Fruit fly (Drosophila melanogaster) whole organism, embryonic: Measurements from ENCODE around the gene Nckx30C.

ENCODE experiments used
- ATbp ChIP-seq: fragments of 200-800 bp; sonication (Bioruptor generic); optimal IDR thresholded peaks from 2 replicates; lab custom pipeline; 2017; ENCODE audit warnings: missing biosample characterization, mild to moderate bottlenecking, missing genetic modification characterization, missing genetic modification reagents
- Atf3 ChIP-seq: fragments of 200-800 bp; sonication (Bioruptor generic); optimal IDR thresholded peaks from 3 replicates; lab custom pipeline; 2016; ENCODE audit warnings: missing biosample characterization, missing genetic modification characterization
- CG10267 ChIP-seq: fragments of 200-800 bp; sonication (Bioruptor generic); optimal IDR thresholded peaks from 2 replicates; lab custom pipeline; 2018; ENCODE audit warnings: missing biosample characterization, mild to moderate bottlenecking, missing genetic modification characterization, moderate library complexity
- CG12155 ChIP-seq: fragments of 200-800 bp; sonication (Bioruptor generic); optimal IDR thresholded peaks from 3 replicates; lab custom pipeline; 2016; ENCODE audit warnings: missing biosample characterization, missing genetic modification characterization
- CG12391 ChIP-seq: fragments of 200-800 bp; sonication (Bioruptor generic); optimal IDR thresholded peaks from 3 replicates; lab custom pipeline; 2018; ENCODE audit warnings: missing biosample characterization, mild to moderate bottlenecking, missing genetic modification characterization, moderate library complexity
- CG12659 ChIP-seq: fragments of 200-800 bp; sonication (Bioruptor generic); optimal IDR thresholded peaks from 3 replicates; lab custom pipeline; 2017; ENCODE audit warnings: mild to moderate bottlenecking, missing biosample characterization, missing genetic modification reagents, missing genetic modification characterization
- CG13296 ChIP-seq: fragments of 200-800 bp; sonication (Bioruptor generic); optimal IDR thresholded peaks from 3 replicates; lab custom pipeline; 2018; ENCODE audit warnings: missing biosample characterization, mild to moderate bottlenecking, missing genetic modification characterization
- CG15696 ChIP-seq: fragments of 200-800 bp; sonication (Bioruptor generic); optimal IDR thresholded peaks from 2 replicates; lab custom pipeline; 2019; ENCODE audit warnings: missing biosample characterization, mild to moderate bottlenecking, missing genetic modification characterization, moderate library complexity
- CG1647 ChIP-seq: fragments of 200-800 bp; sonication (Bioruptor generic); optimal IDR thresholded peaks from 3 replicates; lab custom pipeline; 2016; ENCODE audit warnings: missing biosample characterization, missing genetic modification characterization
- CG17328 ChIP-seq: fragments of 200-800 bp; sonication (Bioruptor generic); IDR thresholded peaks from 2 replicates; pipeline ENCODE4 v1.3.6; 2022; ENCODE audit warnings: missing biosample characterization, missing genetic modification characterization
- CG1832 ChIP-seq: fragments of 200-800 bp; sonication (Bioruptor generic); optimal IDR thresholded peaks from 2 replicates; lab custom pipeline; 2017; ENCODE audit warnings: missing biosample characterization, mild to moderate bottlenecking, missing genetic modification characterization, inconsistent platforms
- CG18764 ChIP-seq: fragments of 200-800 bp; sonication (Bioruptor generic); optimal IDR thresholded peaks from 3 replicates; lab custom pipeline; 2016; ENCODE audit warnings: missing biosample characterization, missing genetic modification characterization
- CG2202 ChIP-seq: fragments of 200-800 bp; sonication (Bioruptor generic); optimal IDR thresholded peaks from 2 replicates; lab custom pipeline; 2018; ENCODE audit warnings: missing biosample characterization, mild to moderate bottlenecking, missing genetic modification characterization
- CG2678 ChIP-seq: fragments of 200-800 bp; sonication (Bioruptor generic); optimal IDR thresholded peaks from 3 replicates; lab custom pipeline; 2019; ENCODE audit warnings: missing biosample characterization, mild to moderate bottlenecking, missing genetic modification characterization, moderate library complexity
- CG31365 ChIP-seq: fragments of 200-800 bp; sonication (Bioruptor generic); optimal IDR thresholded peaks from 2 replicates; lab custom pipeline; 2018; ENCODE audit warnings: missing biosample characterization, mild to moderate bottlenecking, missing genetic modification characterization
- CG3281 ChIP-seq: fragments of 200-800 bp; sonication (Bioruptor generic); optimal IDR thresholded peaks from 3 replicates; lab custom pipeline; 2017; ENCODE audit warnings: missing biosample characterization, mild to moderate bottlenecking, missing genetic modification characterization
- CG3726 ChIP-seq: fragments of 200-800 bp; sonication (Bioruptor generic); IDR thresholded peaks from 3 replicates; pipeline ENCODE4, ENCODE4 v1.3.6; 2022; ENCODE audit warnings: missing biosample characterization, missing genetic modification characterization
- CG4404 ChIP-seq: fragments of 200-800 bp; sonication (Bioruptor generic); IDR thresholded peaks from 2 replicates; pipeline ENCODE4 v1.3.6; 2022; ENCODE audit warnings: missing biosample characterization, missing genetic modification characterization
- CG4854 ChIP-seq: fragments of 200-800 bp; sonication (Bioruptor generic); optimal IDR thresholded peaks from 2 replicates; lab custom pipeline; 2016; ENCODE audit warnings: missing biosample characterization, missing genetic modification characterization, inconsistent platforms
- CG6175 ChIP-seq: fragments of 200-800 bp; sonication (Bioruptor generic); IDR thresholded peaks from 3 replicates; pipeline ENCODE4 v1.3.6; 2022; ENCODE audit warnings: missing biosample characterization, missing genetic modification characterization
- CG6254 ChIP-seq: fragments of 200-800 bp; sonication (Bioruptor generic); optimal IDR thresholded peaks from 3 replicates; lab custom pipeline; 2017; ENCODE audit warnings: mild to moderate bottlenecking, missing biosample characterization, missing genetic modification reagents, missing genetic modification characterization
- CTCF ChIP-seq: fragments of 200-800 bp; sonication (Bioruptor generic); optimal IDR thresholded peaks from 2 replicates; lab custom pipeline; 2017; ENCODE audit warnings: missing biosample characterization, mild to moderate bottlenecking, missing genetic modification characterization, moderate library complexity
- CoRest ChIP-seq: fragments of 200-800 bp; sonication (Bioruptor generic); optimal IDR thresholded peaks from 3 replicates; lab custom pipeline; 2018; ENCODE audit warnings: missing biosample characterization, mild to moderate bottlenecking, missing genetic modification characterization, moderate library complexity
- Dek ChIP-seq: fragments of 200-800 bp; sonication (Bioruptor generic); optimal IDR thresholded peaks from 3 replicates; lab custom pipeline; 2019; ENCODE audit warnings: missing biosample characterization, mild to moderate bottlenecking, missing genetic modification characterization, moderate library complexity
- Ets97D ChIP-seq: fragments of 200-800 bp; sonication (Bioruptor generic); optimal IDR thresholded peaks from 3 replicates; lab custom pipeline; 2016; ENCODE audit warnings: missing biosample characterization, missing genetic modification characterization
- H15 ChIP-seq: fragments of 200-800 bp; sonication (Bioruptor generic); IDR thresholded peaks from 3 replicates; pipeline ENCODE4 v1.3.6; 2022; ENCODE audit warnings: missing biosample characterization, missing genetic modification characterization
- Hand ChIP-seq: fragments of 200-800 bp; sonication (Bioruptor generic); optimal IDR thresholded peaks from 2 replicates; lab custom pipeline; 2017; ENCODE audit warnings: mild to moderate bottlenecking, missing biosample characterization, missing genetic modification reagents, missing genetic modification characterization
- Hsf ChIP-seq: fragments of 200-800 bp; sonication (Bioruptor generic); optimal IDR thresholded peaks from 3 replicates; lab custom pipeline; 2016; ENCODE audit warnings: missing biosample characterization, missing genetic modification characterization
- Lim3 ChIP-seq: fragments of 200-800 bp; sonication (Bioruptor generic); IDR thresholded peaks from 2 replicates; pipeline ENCODE4 v1.3.6; 2022; ENCODE audit warnings: missing biosample characterization, missing genetic modification characterization
- Ravus ChIP-seq: fragments of 200-800 bp; sonication (Bioruptor generic); IDR thresholded peaks from 2 replicates; pipeline ENCODE4 v1.3.6; 2022; ENCODE audit warnings: missing biosample characterization, missing genetic modification characterization
- Xrp1 ChIP-seq: fragments of 200-800 bp; sonication (Bioruptor generic); IDR thresholded peaks from 2 replicates; pipeline ENCODE4 v1.3.6; 2022; ENCODE audit warnings: missing biosample characterization, missing genetic modification characterization
- caup ChIP-seq: fragments of 200-800 bp; sonication (Bioruptor generic); optimal IDR thresholded peaks from 3 replicates; lab custom pipeline; 2017; ENCODE audit warnings: missing biosample characterization, mild to moderate bottlenecking, missing genetic modification characterization, moderate library complexity; ENCODE audit not compliant: severe bottlenecking
- ci ChIP-seq: fragments of 200-800 bp; sonication (Bioruptor generic); IDR thresholded peaks from 3 replicates; pipeline ENCODE4 v1.3.6; 2022; ENCODE audit warnings: missing biosample characterization, missing genetic modification characterization
- crc ChIP-seq: fragments of 200-800 bp; sonication (Bioruptor generic); optimal IDR thresholded peaks from 2 replicates; lab custom pipeline; 2016; ENCODE audit warnings: missing biosample characterization, missing genetic modification characterization
- cwo ChIP-seq: fragments of 200-800 bp; sonication (Bioruptor generic); optimal IDR thresholded peaks from 3 replicates; lab custom pipeline; 2017; ENCODE audit warnings: missing biosample characterization, missing genetic modification characterization, mild to moderate bottlenecking, moderate library complexity, missing genetic modification reagents
- fd3F ChIP-seq: fragments of 200-800 bp; sonication (Bioruptor generic); optimal IDR thresholded peaks from 2 replicates; lab custom pipeline; 2018; ENCODE audit warnings: missing biosample characterization, mild to moderate bottlenecking, missing genetic modification characterization, moderate library complexity
- fd96Cb ChIP-seq: fragments of 200-800 bp; sonication (Bioruptor generic); optimal IDR thresholded peaks from 2 replicates; lab custom pipeline; 2018; ENCODE audit warnings: missing biosample characterization, mild to moderate bottlenecking, missing genetic modification characterization, moderate library complexity
- gem ChIP-seq: fragments of 200-800 bp; sonication (Bioruptor generic); optimal IDR thresholded peaks from 2 replicates; lab custom pipeline; 2019; ENCODE audit warnings: missing biosample characterization, mild to moderate bottlenecking, missing genetic modification characterization, moderate library complexity
- gfzf ChIP-seq: fragments of 200-800 bp; sonication (Bioruptor generic); optimal IDR thresholded peaks from 2 replicates; lab custom pipeline; 2016; ENCODE audit warnings: missing biosample characterization, mild to moderate bottlenecking, missing genetic modification characterization, moderate library complexity
- h ChIP-seq: fragments of >200 bp; optimal IDR thresholded peaks from 2 replicates; lab custom pipeline; 2017
- inv ChIP-seq: fragments of 200-800 bp; sonication (Bioruptor generic); IDR thresholded peaks from 2 replicates; pipeline ENCODE4 v1.3.6; 2022; ENCODE audit warnings: missing biosample characterization, missing genetic modification characterization; ENCODE audit not compliant: partially characterized antibody
- lilli ChIP-seq: fragments of 200-800 bp; sonication (Bioruptor generic); optimal IDR thresholded peaks from 3 replicates; lab custom pipeline; 2016; ENCODE audit warnings: missing biosample characterization, missing genetic modification characterization
- otp ChIP-seq: fragments of 200-800 bp; sonication (Bioruptor generic); IDR thresholded peaks from 3 replicates; pipeline ENCODE4, ENCODE4 v1.3.6; 2022; ENCODE audit warnings: missing biosample characterization, missing genetic modification characterization
- pho ChIP-seq: fragments of 200-800 bp; sonication (Bioruptor generic); optimal IDR thresholded peaks from 2 replicates; lab custom pipeline; 2016; ENCODE audit warnings: missing biosample characterization, missing genetic modification characterization
- pros ChIP-seq: fragments of 200-800 bp; sonication (Bioruptor generic); optimal IDR thresholded peaks from 3 replicates; lab custom pipeline; 2019; ENCODE audit warnings: missing biosample characterization, mild to moderate bottlenecking, missing genetic modification characterization, moderate library complexity
- run ChIP-seq: fragments of 200-800 bp; sonication (Bioruptor generic); optimal IDR thresholded peaks from 3 replicates; lab custom pipeline; 2018; ENCODE audit warnings: missing biosample characterization, mild to moderate bottlenecking, missing genetic modification characterization
- scrt ChIP-seq: fragments of 200-800 bp; sonication (Bioruptor generic); optimal IDR thresholded peaks from 2 replicates; lab custom pipeline; 2018; ENCODE audit warnings: missing biosample characterization, mild to moderate bottlenecking, missing genetic modification characterization, moderate library complexity
- sob ChIP-seq: fragments of 200-800 bp; sonication (Bioruptor generic); IDR thresholded peaks from 2 replicates; pipeline ENCODE4 v1.3.6; 2022; ENCODE audit warnings: missing biosample characterization, missing genetic modification characterization
- unc-4 ChIP-seq: fragments of 200-800 bp; sonication (Bioruptor generic); IDR thresholded peaks from 2 replicates; pipeline ENCODE4 v1.3.6; 2022; ENCODE audit warnings: missing biosample characterization, missing genetic modification characterization; ENCODE audit not compliant: partially characterized antibody

Nckx30C gene

DNA sequence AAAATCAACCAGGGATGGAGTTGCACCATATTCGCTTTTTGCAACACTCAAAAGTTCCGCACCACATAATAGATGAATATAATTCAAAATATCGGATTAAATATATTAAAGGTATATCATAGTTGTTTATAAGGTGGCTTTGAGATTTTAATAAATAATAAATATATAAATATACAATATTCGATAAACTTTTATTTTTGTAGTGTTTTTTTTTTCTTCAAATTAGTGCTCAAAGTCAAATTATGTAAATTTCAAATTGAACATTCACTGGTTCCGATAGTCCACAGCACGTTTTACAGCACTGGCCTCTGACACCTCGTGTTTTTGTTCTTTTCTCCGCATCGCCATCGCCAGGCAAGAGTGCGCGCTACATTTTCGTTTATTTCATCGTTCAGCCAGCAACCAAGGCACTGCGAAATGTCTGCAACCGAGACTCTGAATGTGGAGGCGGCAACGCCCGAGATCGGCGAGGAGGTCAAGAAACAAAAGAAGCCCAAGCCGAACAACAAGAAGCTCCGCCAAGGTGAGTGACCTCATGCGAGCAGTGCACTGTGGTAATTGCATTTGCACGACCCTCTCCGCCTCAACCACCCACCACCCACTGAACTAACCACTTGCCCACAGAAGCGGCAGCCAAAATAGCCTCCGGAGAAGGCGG lies 17.0 kb upstream of the Nckx30C start, which contains the start of the genes Taf11 and und (continued):
- TF ChIP-seq CG3281 (GFP tag; lab: Kevin White, UChicago) (peak; percentile 60), pros (GFP tag; lab: Kevin White, UChicago) (no peak), CG13296 (GFP tag; lab: Kevin White, UChicago) (peak; percentile 42), H15 (GFP tag; lab: Robert Waterston, UW) (no peak), CG31365 (tag; lab: Kevin White, UChicago) (no peak), CG2678 (peak; percentile 71), Hsf (GFP tag; lab: Kevin White, UChicago) (no peak), run (no peak), Hand (GFP tag; lab: Kevin White, UChicago) (no peak), inv (peak; percentile 77), lilli (GFP tag; lab: Kevin White, UChicago) (peak; percentile 23), Xrp1 (GFP tag; lab: Robert Waterston, UW) (peak; percentile 28; the same call in 1 of the 2 replicates), CG12155 (GFP tag; lab: Kevin White, UChicago) (peak; percentile 42), sob (peak; percentile 42; the same call in 1 of the 2 replicates), caup (GFP tag; lab: Kevin White, UChicago) (peak; percentile 13), gfzf (GFP tag; lab: Kevin White, UChicago) (no peak), CG10267 (peak; percentile 94), CG12391 (tag; lab: Kevin White, UChicago) (peak; percentile 52), h (no peak), cwo (GFP tag; lab: Kevin White, UChicago) (no peak), CG3726 (GFP tag; lab: Robert Waterston, UW) (no peak), CG6254 (GFP tag; lab: Kevin White, UChicago) (no peak), CoRest (tag; lab: Kevin White, UChicago) (peak; percentile 65)

dm6 chr2L:9758856-9759255 lies 12.6 kb upstream of the Nckx30C start:
- TF ChIP-seq Dek (tag; lab: Kevin White, UChicago) = peak; percentile 54
- no peak for TF ChIP-seq Lim3 (GFP tag; lab: Robert Waterston, UW)
- TF ChIP-seq CG17328 (GFP tag; lab: Robert Waterston, UW) = peak; percentile 23; the same call in 1 of the 2 replicates
- TF ChIP-seq CG1647 (GFP tag; lab: Kevin White, UChicago) = peak; percentile 53
- peak; percentile 95 for TF ChIP-seq unc-4 (GFP tag; lab: Robert Waterston, UW)
- no peak for TF ChIP-seq CG2202 (tag; lab: Kevin White, UChicago)
- TF ChIP-seq Ets97D = peak; percentile 53
- TF ChIP-seq fd96Cb (tag; lab: Kevin White, UChicago) = no peak
- TF ChIP-seq Ravus = no peak
- peak; percentile 62 for TF ChIP-seq gem (tag; lab: Kevin White, UChicago)
- no peak for TF ChIP-seq crc (GFP tag; lab: Kevin White, UChicago)
- no peak for TF ChIP-seq CG4854 (GFP tag; lab: Kevin White, UChicago)
- peak; percentile 51 for TF ChIP-seq CG12659 (GFP tag; lab: Kevin White, UChicago)
- TF ChIP-seq CG6175 (GFP tag; lab: Robert Waterston, UW) = peak; percentile 96
- peak; percentile 67; the same call in 2 of the 3 replicates for TF ChIP-seq ci (GFP tag; lab: Robert Waterston, UW)
- no peak for TF ChIP-seq CG1832 (GFP tag; lab: Kevin White, UChicago)
- peak; percentile 62 for TF ChIP-seq lilli (GFP tag; lab: Kevin White, UChicago)
- peak; percentile 14 for TF ChIP-seq fd3F
- TF ChIP-seq ATbp (GFP tag; lab: Kevin White, UChicago) = no peak
- TF ChIP-seq CTCF (GFP tag; lab: Kevin White, UChicago) = peak; percentile 24
- peak; percentile 74 for TF ChIP-seq CG12391 (tag; lab: Kevin White, UChicago)
- TF ChIP-seq otp (GFP tag; lab: Robert Waterston, UW) = 0 out of 3 replicates have a peak, but pooled peaks have one; percentile 51
- no peak for TF ChIP-seq CG3726 (GFP tag; lab: Robert Waterston, UW)
- no peak for TF ChIP-seq scrt (GFP tag; lab: Kevin White, UChicago)
- TF ChIP-seq CG15696 = peak; percentile 55
- peak; percentile 3 for TF ChIP-seq CG18764
- TF ChIP-seq CoRest (tag; lab: Kevin White, UChicago) = peak; percentile 70
- TF ChIP-seq CG4404 (GFP tag; lab: Robert Waterston, UW) = peak; percentile 42; the same call in 1 of the 2 replicates
- peak; percentile 38 for TF ChIP-seq Atf3 (GFP tag; lab: Kevin White, UChicago)
- peak; percentile 67 for TF ChIP-seq pho
